Worm (Caenorhabditis elegans) whole organism, L4 larva: Measurements from ENCODE around the gene rml-4.

ENCODE experiments used
- D1046.2 ChIP-seq: fragments of 200-800 bp; sonication (Bioruptor generic); IDR thresholded peaks from 2 replicates; pipeline ENCODE4 v1.3.6; 2022; ENCODE audit warnings: missing genetic modification characterization, missing compliant biosample characterization
- F10B5.3 ChIP-seq: sonication (generic microtip); optimal IDR thresholded peaks from 2 replicates; lab custom pipeline; 2016; ENCODE audit warnings: mild to moderate bottlenecking, missing genetic modification characterization, missing compliant biosample characterization
- T20F7.1 ChIP-seq: fragments of 200-800 bp; sonication (Bioruptor generic); optimal IDR thresholded peaks from 2 replicates; lab custom pipeline; 2018; ENCODE audit warnings: mild to moderate bottlenecking, missing genetic modification characterization, missing compliant biosample characterization
- Y105C5A.15 ChIP-seq: fragments of 200-800 bp; sonication (Bioruptor generic); IDR thresholded peaks from 2 replicates; pipeline ENCODE4 v1.3.6; 2022; ENCODE audit warnings: missing genetic modification characterization, missing compliant biosample characterization
- Y75B8A.6 ChIP-seq: fragments of 200-800 bp; sonication (Bioruptor generic); IDR thresholded peaks from 2 replicates; pipeline ENCODE4 v1.3.6; 2022; ENCODE audit warnings: missing genetic modification reagents, missing genetic modification characterization, missing compliant biosample characterization
- ZK337.2 ChIP-seq: fragments of 200-800 bp; sonication (Bioruptor generic); IDR thresholded peaks from 2 replicates; pipeline ENCODE4 v1.3.6; 2022; ENCODE audit warnings: missing genetic modification reagents, missing genetic modification characterization, missing compliant biosample characterization
- aha-1 ChIP-seq: fragments of 150-350 bp; peaks from one replicate; lab custom pipeline; 2014; ENCODE audit warnings: missing biosample characterization, missing genetic modification characterization
- attf-4 ChIP-seq: sonication (generic microtip); optimal IDR thresholded peaks from 3 replicates; lab custom pipeline; 2017; ENCODE audit warnings: missing biosample characterization, missing genetic modification characterization
- ceh-28 ChIP-seq: fragments of 150-350 bp; optimal IDR thresholded peaks from 2 replicates; lab custom pipeline; 2014; ENCODE audit warnings: missing biosample characterization, missing genetic modification reagents, missing genetic modification characterization
- ceh-32 ChIP-seq: sonication (generic microtip); optimal IDR thresholded peaks from 2 replicates; lab custom pipeline; 2016; ENCODE audit warnings: mild to moderate bottlenecking, missing genetic modification characterization, missing compliant biosample characterization; ENCODE audit not compliant: poor library complexity
- ceh-82 ChIP-seq: sonication (generic microtip); optimal IDR thresholded peaks from 2 replicates; lab custom pipeline; 2017; ENCODE audit warnings: missing biosample characterization, missing genetic modification characterization
- cey-2 ChIP-seq: sonication (generic microtip); optimal IDR thresholded peaks from 3 replicates; lab custom pipeline; 2017; ENCODE audit warnings: missing genetic modification characterization, mild to moderate bottlenecking, missing compliant biosample characterization, antibody characterized with exemption, borderline replicate concordance; ENCODE audit not compliant: insufficient read depth
- daf-12 ChIP-seq: fragments of 150-350 bp; optimal IDR thresholded peaks from 2 replicates; lab custom pipeline; 2014; ENCODE audit warnings: missing biosample characterization, missing genetic modification reagents, missing genetic modification characterization
- daf-16 ChIP-seq, 3 experiments: sonication (generic microtip); optimal IDR thresholded peaks; 2 replicates each; lab custom pipeline; 2016 to 2017; ENCODE audit warnings: missing genetic modification characterization in 3 of 3, missing genetic modification reagents in 3 of 3, mild to moderate bottlenecking in 2 of 3, missing compliant biosample characterization in 2 of 3, missing biosample characterization in 1 of 3, moderate library complexity in 1 of 3
- egl-27 ChIP-seq: sonication (generic microtip); optimal IDR thresholded peaks from 3 replicates; lab custom pipeline; 2017; ENCODE audit warnings: missing biosample characterization, missing genetic modification reagents, missing genetic modification characterization
- fkh-10 ChIP-seq: fragments of 150-350 bp; optimal IDR thresholded peaks from 2 replicates; lab custom pipeline; 2014; ENCODE audit warnings: missing biosample characterization, missing genetic modification reagents, missing genetic modification characterization
- fos-1 ChIP-seq: fragments of 150-350 bp; optimal IDR thresholded peaks from 2 replicates; lab custom pipeline; 2014; ENCODE audit warnings: missing biosample characterization, missing genetic modification characterization
- gei-8 ChIP-seq: fragments of 200-800 bp; sonication (Bioruptor generic); optimal IDR thresholded peaks from 2 replicates; lab custom pipeline; 2018; ENCODE audit warnings: mild to moderate bottlenecking, missing genetic modification characterization, missing compliant biosample characterization
- hlh-30 ChIP-seq: sonication (generic microtip); optimal IDR thresholded peaks from 2 replicates; lab custom pipeline; 2017; ENCODE audit warnings: antibody characterized with exemption, mild to moderate bottlenecking, missing genetic modification characterization, missing compliant biosample characterization; ENCODE audit not compliant: insufficient read depth
- jun-1 ChIP-seq: fragments of 150-350 bp; optimal IDR thresholded peaks from 2 replicates; lab custom pipeline; 2014; ENCODE audit warnings: missing biosample characterization, missing genetic modification reagents, missing genetic modification characterization
- lim-7 ChIP-seq: fragments of 200-800 bp; sonication (Bioruptor generic); IDR thresholded peaks from 2 replicates; pipeline ENCODE4 v1.3.6; 2022; ENCODE audit warnings: missing genetic modification characterization, missing compliant biosample characterization
- lin-1 ChIP-seq: fragments of 200-800 bp; sonication (Bioruptor generic); IDR thresholded peaks from 2 replicates; pipeline ENCODE4 v1.3.6; 2022; ENCODE audit warnings: missing genetic modification reagents, missing genetic modification characterization, missing compliant biosample characterization
- lin-13 ChIP-seq: fragments of 150-350 bp; optimal IDR thresholded peaks from 2 replicates; lab custom pipeline; 2014; ENCODE audit warnings: missing biosample characterization, missing genetic modification reagents, missing genetic modification characterization
- lin-29 ChIP-seq: fragments of 200-800 bp; sonication (Bioruptor generic); IDR thresholded peaks from 2 replicates; pipeline ENCODE4 v1.3.6; 2022; ENCODE audit warnings: missing genetic modification reagents, missing genetic modification characterization, missing compliant biosample characterization
- mdl-1 ChIP-seq, 2 experiments: fragments of 150-350 bp in 1 of 2; sonication (generic microtip) in 1 of 2; optimal IDR thresholded peaks; 2 replicates each; lab custom pipeline; 2014 to 2017; ENCODE audit warnings: missing biosample characterization in 2 of 2, missing genetic modification characterization in 2 of 2
- mep-1 ChIP-seq: fragments of 150-350 bp; sonication (generic microtip); optimal IDR thresholded peaks from 3 replicates; lab custom pipeline; 2014; ENCODE audit warnings: missing biosample characterization, missing genetic modification characterization
- nhr-237 ChIP-seq: sonication (generic microtip); optimal IDR thresholded peaks from 2 replicates; lab custom pipeline; 2017; ENCODE audit warnings: missing biosample characterization, missing genetic modification characterization
- nhr-28 ChIP-seq: fragments of 150-350 bp; optimal IDR thresholded peaks from 2 replicates; lab custom pipeline; 2014; ENCODE audit warnings: missing biosample characterization, missing genetic modification characterization
- nhr-77 ChIP-seq: fragments of 150-350 bp; optimal IDR thresholded peaks from 2 replicates; lab custom pipeline; 2014; ENCODE audit warnings: missing biosample characterization, missing genetic modification characterization
- php-3 ChIP-seq: fragments of 200-800 bp; sonication (Bioruptor generic); IDR thresholded peaks from 2 replicates; pipeline ENCODE4 v1.3.6; 2022; ENCODE audit warnings: missing genetic modification reagents, missing genetic modification characterization, missing compliant biosample characterization
- pqm-1 ChIP-seq: sonication (generic microtip); optimal IDR thresholded peaks from 2 replicates; lab custom pipeline; 2017; ENCODE audit warnings: missing biosample characterization, missing genetic modification characterization
- saeg-2 ChIP-seq: fragments of 200-800 bp; sonication (Bioruptor generic); IDR thresholded peaks from 2 replicates; pipeline ENCODE4 v1.3.6; 2022; ENCODE audit warnings: missing genetic modification reagents, missing genetic modification characterization, missing compliant biosample characterization
- set-16 ChIP-seq: fragments of 200-800 bp; sonication (Bioruptor generic); IDR thresholded peaks from 2 replicates; pipeline ENCODE4 v1.3.6; 2022; ENCODE audit warnings: missing genetic modification reagents, missing genetic modification characterization, missing compliant biosample characterization
- snpc-1.2 ChIP-seq: fragments of 200-800 bp; sonication (Bioruptor generic); IDR thresholded peaks from 2 replicates; pipeline ENCODE4 v1.3.6; 2022; ENCODE audit warnings: missing genetic modification reagents, missing genetic modification characterization, missing compliant biosample characterization
- snpc-4 ChIP-seq: fragments of 150-350 bp; optimal IDR thresholded peaks from 2 replicates; lab custom pipeline; 2014; ENCODE audit warnings: missing biosample characterization, missing genetic modification characterization
- spr-1 ChIP-seq: sonication (generic microtip); optimal IDR thresholded peaks from 2 replicates; lab custom pipeline; 2016; ENCODE audit warnings: mild to moderate bottlenecking, missing genetic modification characterization, missing compliant biosample characterization
- tag-97 ChIP-seq: fragments of 200-800 bp; sonication (Bioruptor generic); IDR thresholded peaks from 2 replicates; pipeline ENCODE4 v1.3.6; 2022; ENCODE audit warnings: missing genetic modification characterization, missing compliant biosample characterization
- unc-130 ChIP-seq: sonication (generic microtip); optimal IDR thresholded peaks from 2 replicates; lab custom pipeline; 2016; ENCODE audit warnings: missing genetic modification reagents, missing genetic modification characterization, missing compliant biosample characterization
- unc-39 ChIP-seq: sonication (generic microtip); optimal IDR thresholded peaks from 2 replicates; lab custom pipeline; 2017; ENCODE audit warnings: missing biosample characterization, missing genetic modification characterization
- unc-62 ChIP-seq, 3 experiments: fragments of 150-350 bp in 1 of 3; sonication (generic microtip); optimal IDR thresholded peaks in 2 of 3; peaks in 1 of 3; 1 replicate in 1 of 3; 2 replicates in 2 of 3; lab custom pipeline; 2014 to 2017; ENCODE audit warnings: missing biosample characterization in 3 of 3, missing genetic modification characterization in 3 of 3, missing genetic modification reagents in 3 of 3, missing genotype in 1 of 3
- vab-7 ChIP-seq: fragments of 200-800 bp; sonication (Bioruptor generic); IDR thresholded peaks from 2 replicates; pipeline ENCODE4 v1.3.6; 2022; ENCODE audit warnings: missing genetic modification reagents, missing genetic modification characterization, missing compliant biosample characterization
- zfp-2 ChIP-seq: sonication (generic microtip); optimal IDR thresholded peaks from 2 replicates; lab custom pipeline; 2016; ENCODE audit warnings: mild to moderate bottlenecking, missing genetic modification characterization, missing compliant biosample characterization
- zfp-3 ChIP-seq: fragments of 200-800 bp; sonication (Bioruptor generic); conservative IDR thresholded peaks from 2 replicates; pipeline ENCODE4 v1.3.6; 2022; ENCODE audit warnings: missing genetic modification reagents, missing genetic modification characterization, missing compliant biosample characterization
- zip-11 ChIP-seq: fragments of 200-800 bp; sonication (Bioruptor generic); IDR thresholded peaks from 2 replicates; pipeline ENCODE4 v1.3.6; 2022; ENCODE audit warnings: missing genetic modification characterization, missing compliant biosample characterization

Gene rml-4

DNA sequence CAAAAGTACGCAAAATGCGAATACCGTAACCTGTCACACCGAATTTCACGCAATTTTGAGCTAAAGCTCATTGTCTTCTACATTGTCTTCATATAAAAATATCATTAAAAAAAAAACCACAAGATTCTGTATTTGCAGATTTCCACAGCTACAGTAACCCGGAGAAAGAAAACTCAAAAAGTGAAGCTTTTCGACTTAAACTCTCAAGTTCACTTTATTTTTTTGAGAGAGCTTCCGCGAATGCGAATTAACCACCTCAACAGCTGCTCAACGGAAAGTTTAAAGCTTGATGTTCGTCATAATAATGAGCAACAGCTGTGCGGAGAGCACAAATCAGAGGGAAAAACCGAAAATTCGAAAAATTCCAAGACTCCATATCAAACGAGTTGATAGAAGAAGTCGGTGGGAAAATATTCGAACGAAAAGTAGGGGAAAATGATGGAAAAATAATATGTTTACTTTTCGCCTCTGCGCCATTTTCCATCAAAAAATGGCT, 1.8 kb upstream of the rml-4 start:
- TF ChIP-seq Y105C5A.15 (GFP tag; lab: Robert Waterston, UW) = no peak
- no peak for TF ChIP-seq lin-29 (GFP tag; lab: Robert Waterston, UW)
- no peak for TF ChIP-seq egl-27 (tag; lab: Kevin White, UChicago)
- peak; percentile 64 for TF ChIP-seq aha-1 (tag; lab: Kevin White, UChicago)
- no peak for TF ChIP-seq nhr-237
- TF ChIP-seq attf-4 (tag; lab: Kevin White, UChicago) = no peak
- no peak for TF ChIP-seq snpc-1.2
- TF ChIP-seq ceh-82 (tag; lab: Kevin White, UChicago) = no peak
- TF ChIP-seq unc-62 (GFP tag; optimal IDR thresholded peaks at IDR 0.05 in 1 of 2; lab: Kevin White, UChicago) = peak in 1 of 2 experiments; percentile 55
- TF ChIP-seq unc-62 (tag; optimal IDR thresholded peaks at IDR 0.05; lab: Kevin White, UChicago) = no peak
- TF ChIP-seq mep-1 (tag; lab: Kevin White, UChicago) = no peak
- TF ChIP-seq ZK337.2 (GFP tag; lab: Robert Waterston, UW) = no peak
- TF ChIP-seq tag-97 = no peak
- no peak for TF ChIP-seq unc-39 (tag; lab: Kevin White, UChicago)

DNA sequence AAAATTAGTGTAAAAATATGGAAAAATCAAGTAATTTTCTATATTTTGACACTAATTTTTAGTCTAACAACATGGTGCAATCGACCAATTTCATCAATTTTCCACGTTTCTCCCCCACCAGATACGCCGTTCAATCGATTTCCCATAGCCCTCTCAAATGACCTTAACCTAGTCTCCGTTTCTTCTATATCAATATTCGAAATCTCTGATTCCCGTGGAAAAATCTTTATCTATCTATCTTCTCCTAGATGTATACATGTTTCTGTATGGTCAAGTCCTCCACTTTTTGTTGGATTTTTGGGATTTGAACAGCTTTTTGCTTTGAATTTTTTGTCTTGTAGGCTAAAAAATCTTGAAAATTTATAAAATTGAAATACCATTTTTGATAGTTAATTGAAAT, 712 bp upstream of the rml-4 start:
- TF ChIP-seq lim-7 (GFP tag; lab: Robert Waterston, UW) (no peak), D1046.2 (GFP tag; lab: Robert Waterston, UW) (no peak), unc-62 (GFP tag; optimal IDR thresholded peaks at IDR 0.05 in 1 of 2; lab: Kevin White, UChicago) (no peak), unc-62 (tag; optimal IDR thresholded peaks at IDR 0.05; lab: Kevin White, UChicago) (no peak), fos-1 (no peak)

DNA sequence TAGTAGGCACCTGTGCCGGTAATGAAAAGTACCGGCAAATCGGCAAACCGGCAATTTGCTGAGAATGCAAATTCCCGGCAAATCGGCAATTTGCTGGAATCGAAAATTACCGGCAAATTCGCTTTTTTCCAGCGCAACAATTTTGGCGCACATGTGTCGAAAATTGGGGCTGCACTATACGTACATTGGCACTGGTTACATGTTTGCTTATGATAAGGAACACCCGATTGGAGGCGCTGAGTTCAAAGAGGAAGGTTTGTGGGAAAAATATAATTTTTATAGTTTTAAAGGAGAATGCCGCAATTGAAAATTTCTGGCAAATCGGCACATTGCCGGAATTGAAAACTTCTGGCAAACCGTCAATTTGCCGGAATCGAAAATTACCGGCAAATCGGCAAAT, 2.4 kb downstream of the rml-4 start:
- TF ChIP-seq cey-2 (tag; lab: Kevin White, UChicago) = no peak
- TF ChIP-seq php-3 (GFP tag; lab: Robert Waterston, UW) = no peak
- peak; percentile 16 for TF ChIP-seq pqm-1 (tag; lab: Kevin White, UChicago)
- no peak for TF ChIP-seq daf-12
- TF ChIP-seq snpc-4 (tag; lab: Kevin White, UChicago) = no peak
- no peak for TF ChIP-seq lim-7 (GFP tag; lab: Robert Waterston, UW)
- TF ChIP-seq aha-1 (tag; lab: Kevin White, UChicago) = peak; percentile 57
- TF ChIP-seq, all 104 proteins: peak for 2

DNA sequence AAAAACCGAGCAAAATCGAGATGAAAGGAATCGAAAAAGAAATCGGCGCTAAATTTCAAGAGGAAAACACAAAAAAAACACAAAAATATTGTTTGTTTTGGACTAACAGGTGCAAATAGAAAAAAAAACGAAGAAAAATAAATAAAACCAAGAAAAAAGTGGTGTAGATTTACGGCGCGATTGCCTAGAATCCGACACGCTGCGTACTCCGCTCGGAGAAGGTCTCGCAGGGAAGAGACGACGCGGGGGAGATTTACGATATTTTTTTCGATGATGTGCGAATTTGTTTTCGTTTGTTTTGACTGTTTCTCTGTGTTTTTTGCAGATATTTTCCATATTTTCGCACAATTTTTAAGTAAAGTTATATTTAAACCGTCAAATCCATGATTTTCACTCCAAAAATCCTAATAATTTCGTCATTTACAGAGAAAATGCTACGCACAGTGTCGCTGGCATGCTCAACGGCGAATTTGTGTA, 4.4 kb downstream of the rml-4 start, which contains the start of gene sco-1:
TSS of gene sco-1 (plus strand) at position 427 of the 477 bp plus-strand sequence.
- TF ChIP-seq vab-7 (peak; percentile 79), spr-1 (tag; lab: Kevin White, UChicago) (peak; percentile 82), saeg-2 (GFP tag; lab: Robert Waterston, UW) (no peak), zfp-2 (tag; lab: Kevin White, UChicago) (peak; percentile 75), lin-13 (peak; percentile 93), fkh-10 (GFP tag; lab: Kevin White, UChicago) (peak; percentile 97), set-16 (no peak), T20F7.1 (no peak), nhr-28 (tag; lab: Kevin White, UChicago) (peak; percentile 81), php-3 (GFP tag; lab: Robert Waterston, UW) (peak; percentile 88), aha-1 (tag; lab: Kevin White, UChicago) (peak; percentile 93), Y75B8A.6 (no peak), lin-29 (GFP tag; lab: Robert Waterston, UW) (peak; percentile 89), daf-16 (GFP tag; optimal IDR thresholded peaks at IDR 0.05; lab: Kevin White, UChicago) (peak in 1 of 2 experiments; percentile 94), daf-16 (tag; optimal IDR thresholded peaks at IDR 0.05; lab: Kevin White, UChicago) (peak; percentile 82), zip-11 (GFP tag; lab: Robert Waterston, UW) (no peak), ceh-28 (tag; lab: Kevin White, UChicago) (no peak), jun-1 (peak; percentile 85), zfp-3 (GFP tag; lab: Robert Waterston, UW) (peak; percentile 87; the same call in 1 of the 2 replicates), lin-1 (GFP tag; lab: Robert Waterston, UW) (0 out of 2 replicates have a peak, but pooled peaks have one; percentile 66), nhr-77 (tag; lab: Kevin White, UChicago) (peak; percentile 93), nhr-237 (no peak), ceh-32 (no peak), cey-2 (tag; lab: Kevin White, UChicago) (no peak), hlh-30 (peak; percentile 91), unc-130 (peak; percentile 92), F10B5.3 (tag; lab: Kevin White, UChicago) (no peak), gei-8 (GFP tag; lab: Kevin White, UChicago) (peak; percentile 50), mdl-1 (tag; optimal IDR thresholded peaks at IDR 0.05; lab: Kevin White, UChicago) (peak in 1 of 2 experiments; percentile 62)
